Fruit fly (Drosophila melanogaster) whole organism, prepupa: ENCODE measurements around the gene Fmr1.

Experiments used
- Blimp-1 ChIP-seq: fragments of 200-800 bp; sonication (Bioruptor generic); optimal IDR thresholded peaks from 3 replicates; lab custom pipeline; 2017; ENCODE audit warnings: missing biosample characterization, missing genetic modification characterization, mild to moderate bottlenecking, moderate library complexity, missing genetic modification reagents
- CG10669 ChIP-seq: fragments of 200-800 bp; sonication (Bioruptor generic); optimal IDR thresholded peaks from 3 replicates; lab custom pipeline; 2018; ENCODE audit warnings: missing biosample characterization, mild to moderate bottlenecking, missing genetic modification characterization, moderate library complexity
- CG11294 ChIP-seq: fragments of 200-800 bp; sonication (Bioruptor generic); IDR thresholded peaks from 2 replicates; pipeline ENCODE4 v1.3.6; 2022; ENCODE audit warnings: missing biosample characterization, missing genetic modification characterization
- CG11762 ChIP-seq: fragments of 200-800 bp; sonication (Bioruptor generic); optimal IDR thresholded peaks from 3 replicates; lab custom pipeline; 2016; ENCODE audit warnings: missing biosample characterization, missing genetic modification characterization; ENCODE audit not compliant: insufficient read depth
- CG11902 ChIP-seq: fragments of 200-800 bp; sonication (Bioruptor generic); optimal IDR thresholded peaks from 3 replicates; lab custom pipeline; 2016; ENCODE audit warnings: missing biosample characterization, missing genetic modification characterization
- CG15336 ChIP-seq: fragments of 200-800 bp; sonication (Bioruptor generic); IDR thresholded peaks from 2 replicates; pipeline ENCODE4 v1.3.6; 2022; ENCODE audit warnings: missing biosample characterization, missing genetic modification characterization
- CG1621 ChIP-seq: fragments of 200-800 bp; sonication (Bioruptor generic); optimal IDR thresholded peaks from 3 replicates; lab custom pipeline; 2018; ENCODE audit warnings: missing biosample characterization, mild to moderate bottlenecking, missing genetic modification characterization
- CG16779 ChIP-seq: fragments of 200-800 bp; sonication (Bioruptor generic); optimal IDR thresholded peaks from 3 replicates; lab custom pipeline; 2017; ENCODE audit warnings: missing biosample characterization, mild to moderate bottlenecking, missing genetic modification characterization
- CG3032 ChIP-seq: fragments of 200-800 bp; optimal IDR thresholded peaks from 2 replicates; lab custom pipeline; 2019; ENCODE audit warnings: missing biosample characterization, mild to moderate bottlenecking, missing genetic modification characterization, moderate library complexity
- CG31627 ChIP-seq: fragments of 200-800 bp; sonication (Bioruptor generic); optimal IDR thresholded peaks from 3 replicates; lab custom pipeline; 2016; ENCODE audit warnings: missing biosample characterization, missing genetic modification characterization
- CG32006 ChIP-seq: fragments of 200-800 bp; sonication (Bioruptor generic); optimal IDR thresholded peaks from 3 replicates; lab custom pipeline; 2017; ENCODE audit warnings: missing biosample characterization, mild to moderate bottlenecking, missing genetic modification characterization
- CG34406 ChIP-seq: fragments of 200-800 bp; sonication (Bioruptor generic); optimal IDR thresholded peaks from 3 replicates; lab custom pipeline; 2016; ENCODE audit warnings: missing biosample characterization, missing genetic modification characterization
- CG3919 ChIP-seq: fragments of 200-800 bp; sonication (Bioruptor generic); optimal IDR thresholded peaks from 3 replicates; lab custom pipeline; 2016; ENCODE audit warnings: missing biosample characterization, missing genetic modification characterization
- CG4318 ChIP-seq: fragments of 200-800 bp; sonication (Bioruptor generic); optimal IDR thresholded peaks from 3 replicates; lab custom pipeline; 2017; ENCODE audit warnings: missing biosample characterization, mild to moderate bottlenecking, missing genetic modification characterization
- CG6163 ChIP-seq: fragments of 200-800 bp; sonication (Bioruptor generic); IDR thresholded peaks from 3 replicates; pipeline ENCODE4 v1.3.6; 2022; ENCODE audit warnings: missing biosample characterization, missing genetic modification characterization
- CG6276 ChIP-seq: fragments of 200-800 bp; sonication (Bioruptor generic); optimal IDR thresholded peaks from 2 replicates; lab custom pipeline; 2017; ENCODE audit warnings: missing biosample characterization, mild to moderate bottlenecking, missing genetic modification characterization
- CG6792 ChIP-seq: fragments of 200-800 bp; sonication (Bioruptor generic); optimal IDR thresholded peaks from 3 replicates; lab custom pipeline; 2016; ENCODE audit warnings: missing biosample characterization, missing genetic modification characterization
- CG6854 ChIP-seq: fragments of 200-800 bp; sonication (Bioruptor generic); optimal IDR thresholded peaks from 2 replicates; lab custom pipeline; 2017; ENCODE audit warnings: missing biosample characterization, mild to moderate bottlenecking, missing genetic modification characterization
- CG8119 ChIP-seq: fragments of 200-800 bp; sonication (Bioruptor generic); IDR thresholded peaks from 3 replicates; pipeline ENCODE4 v1.3.6; 2022; ENCODE audit warnings: missing biosample characterization, missing genetic modification characterization
- CG8319 ChIP-seq: fragments of 200-800 bp; sonication (Bioruptor generic); optimal IDR thresholded peaks from 3 replicates; lab custom pipeline; 2016; ENCODE audit warnings: missing biosample characterization, missing genetic modification characterization
- CG8632 ChIP-seq: fragments of 200-800 bp; sonication (Bioruptor generic); optimal IDR thresholded peaks from 3 replicates; lab custom pipeline; 2016; ENCODE audit warnings: missing biosample characterization, missing genetic modification characterization
- Eip75B ChIP-seq: fragments of 200-800 bp; sonication (Bioruptor generic); optimal IDR thresholded peaks from 3 replicates; lab custom pipeline; 2016; ENCODE audit warnings: missing biosample characterization, missing genetic modification characterization
- Eip78C ChIP-seq: fragments of 200-800 bp; sonication (Bioruptor generic); peaks from one replicate; lab custom pipeline; 2016; ENCODE audit warnings: missing biosample characterization, missing genetic modification characterization
- Eip93F ChIP-seq: fragments of 200-800 bp; sonication (Bioruptor generic); optimal IDR thresholded peaks from 2 replicates; lab custom pipeline; 2016; ENCODE audit warnings: missing biosample characterization, mild to moderate bottlenecking, missing genetic modification characterization
- Ets21C ChIP-seq: fragments of 200-800 bp; sonication (Bioruptor generic); optimal IDR thresholded peaks from 3 replicates; lab custom pipeline; 2016; ENCODE audit warnings: missing biosample characterization, missing genetic modification characterization
- Ets96B ChIP-seq: fragments of 200-800 bp; optimal IDR thresholded peaks from 2 replicates; lab custom pipeline; 2019; ENCODE audit warnings: missing biosample characterization, mild to moderate bottlenecking, missing genetic modification characterization, moderate library complexity
- Gug ChIP-seq: fragments of 200-800 bp; sonication (Bioruptor generic); IDR thresholded peaks from 2 replicates; pipeline ENCODE4 v1.3.6; 2022; ENCODE audit warnings: missing biosample characterization, missing genetic modification characterization
- Hr38 ChIP-seq: sonication (Bioruptor generic); optimal IDR thresholded peaks from 2 replicates; lab custom pipeline; 2016; ENCODE audit warnings: missing biosample characterization, missing genetic modification characterization
- Lpt ChIP-seq: fragments of 200-800 bp; sonication (Bioruptor generic); optimal IDR thresholded peaks from 3 replicates; lab custom pipeline; 2016; ENCODE audit warnings: missing biosample characterization, missing genetic modification characterization
- OdsH ChIP-seq: fragments of 200-800 bp; sonication (Bioruptor generic); optimal IDR thresholded peaks from 3 replicates; lab custom pipeline; 2016; ENCODE audit warnings: missing biosample characterization, missing genetic modification characterization
- Smox ChIP-seq: fragments of 200-800 bp; sonication (Bioruptor generic); optimal IDR thresholded peaks from 3 replicates; lab custom pipeline; 2016; ENCODE audit warnings: missing biosample characterization, missing genetic modification characterization
- Sox15 ChIP-seq: fragments of 200-800 bp; sonication (Bioruptor generic); optimal IDR thresholded peaks from 3 replicates; lab custom pipeline; 2016; ENCODE audit warnings: missing biosample characterization, missing genetic modification characterization
- achi ChIP-seq: fragments of 200-800 bp; sonication (Bioruptor generic); optimal IDR thresholded peaks from 3 replicates; lab custom pipeline; 2016; ENCODE audit warnings: missing biosample characterization, missing genetic modification characterization
- acj6 ChIP-seq: fragments of 200-800 bp; sonication (Bioruptor generic); optimal IDR thresholded peaks from 3 replicates; lab custom pipeline; 2016; ENCODE audit warnings: missing biosample characterization, missing genetic modification characterization
- dsx ChIP-seq: fragments of 200-800 bp; optimal IDR thresholded peaks from 3 replicates; lab custom pipeline; 2019; ENCODE audit warnings: missing biosample characterization, mild to moderate bottlenecking, missing genetic modification characterization, moderate library complexity; ENCODE audit not compliant: poor library complexity, severe bottlenecking
- eg ChIP-seq: fragments of 200-800 bp; sonication (Bioruptor generic); IDR thresholded peaks from 3 replicates; pipeline ENCODE4 v1.3.6; 2022; ENCODE audit warnings: missing biosample characterization, missing genetic modification characterization
- fkh ChIP-seq: fragments of 200-800 bp; sonication (Bioruptor generic); optimal IDR thresholded peaks from 3 replicates; lab custom pipeline; 2017; ENCODE audit warnings: missing biosample characterization, mild to moderate bottlenecking, missing genetic modification characterization, moderate library complexity
- lz ChIP-seq: fragments of 200-800 bp; sonication (Bioruptor generic); optimal IDR thresholded peaks from 3 replicates; lab custom pipeline; 2016; ENCODE audit warnings: missing biosample characterization, missing genetic modification characterization
- net ChIP-seq: fragments of 200-800 bp; sonication (Bioruptor generic); optimal IDR thresholded peaks from 3 replicates; lab custom pipeline; 2016; ENCODE audit warnings: missing biosample characterization, missing genetic modification characterization
- pdm3 ChIP-seq: fragments of 200-800 bp; sonication (Bioruptor generic); optimal IDR thresholded peaks from 3 replicates; lab custom pipeline; 2016; ENCODE audit warnings: missing biosample characterization, missing genetic modification characterization
- salr ChIP-seq, 2 experiments: fragments of 200-800 bp; sonication (Bioruptor generic); optimal IDR thresholded peaks; 3 replicates each; lab custom pipeline; 2016 to 2018; ENCODE audit warnings: missing biosample characterization in 2 of 2, missing genetic modification characterization in 2 of 2, mild to moderate bottlenecking in 1 of 2
- ss ChIP-seq, 2 experiments: fragments of 200-800 bp; sonication (Bioruptor generic); optimal IDR thresholded peaks; 2 replicates in 1 of 2; 3 replicates in 1 of 2; lab custom pipeline; 2017 to 2018; ENCODE audit warnings: mild to moderate bottlenecking in 2 of 2, missing biosample characterization in 2 of 2, missing genetic modification characterization in 2 of 2, moderate library complexity in 1 of 2
- svp ChIP-seq: fragments of 200-800 bp; sonication (Bioruptor generic); peaks from one replicate; lab custom pipeline; 2016; ENCODE audit warnings: missing biosample characterization, missing genetic modification characterization
- vri ChIP-seq: fragments of 200-800 bp; sonication (Bioruptor generic); optimal IDR thresholded peaks from 3 replicates; lab custom pipeline; 2016; ENCODE audit warnings: missing biosample characterization, mild to moderate bottlenecking, missing genetic modification characterization

Fmr1 gene

dm6 chr3R:10084914-10085313 is 25.0 kb downstream of the Fmr1 start (continued):
- TF ChIP-seq CG34406 (GFP tag; lab: Kevin White, UChicago) (peak; percentile 67), acj6 (GFP tag; lab: Kevin White, UChicago) (peak; percentile 63), CG6854 (GFP tag; lab: Kevin White, UChicago) (no peak), CG15336 (peak; percentile 53), net (peak; percentile 57), achi (GFP tag; lab: Kevin White, UChicago) (peak; percentile 56), Blimp-1 (GFP tag; lab: Kevin White, UChicago) (peak; percentile 66), ss (GFP tag; optimal IDR thresholded peaks at IDR 0.05; lab: Kevin White, UChicago) (no peak), pdm3 (GFP tag; lab: Kevin White, UChicago) (peak; percentile 67), OdsH (peak; percentile 57), Ets21C (GFP tag; lab: Kevin White, UChicago) (peak; percentile 88), Sox15 (GFP tag; lab: Kevin White, UChicago) (peak; percentile 49), lz (GFP tag; lab: Kevin White, UChicago) (peak; percentile 88), CG11902 (peak; percentile 43), Eip78C (GFP tag; lab: Kevin White, UChicago) (peak; percentile 80), CG1621 (tag; lab: Kevin White, UChicago) (peak; percentile 36), CG32006 (peak; percentile 32), CG11762 (no peak), Smox (GFP tag; lab: Kevin White, UChicago) (peak; percentile 86), CG16779 (no peak), eg (GFP tag; lab: Robert Waterston, UW) (peak; percentile 70), svp (GFP tag; lab: Kevin White, UChicago) (peak; percentile 86), Gug (GFP tag; lab: Robert Waterston, UW) (no peak), CG3919 (GFP tag; lab: Kevin White, UChicago) (peak; percentile 34), vri (peak; percentile 92), Eip93F (no peak), CG4318 (GFP tag; lab: Kevin White, UChicago) (no peak), fkh (GFP tag; lab: Kevin White, UChicago) (peak; percentile 22), CG8319 (peak; percentile 33), CG8632 (peak; percentile 58), CG8119 (no peak), CG6163 (GFP tag; lab: Robert Waterston, UW) (peak; percentile 81), CG6276 (GFP tag; lab: Kevin White, UChicago) (no peak), CG11294 (GFP tag; lab: Robert Waterston, UW) (peak; percentile 35; the same call in 1 of the 2 replicates), CG10669 (GFP tag; lab: Kevin White, UChicago) (peak; percentile 48), CG31627 (peak; percentile 92), CG6792 (peak; percentile 67), Lpt (no peak), dsx (GFP tag; lab: Kevin White, UChicago) (no peak)
- TF ChIP-seq, all 60 proteins: peak for 46

DNA sequence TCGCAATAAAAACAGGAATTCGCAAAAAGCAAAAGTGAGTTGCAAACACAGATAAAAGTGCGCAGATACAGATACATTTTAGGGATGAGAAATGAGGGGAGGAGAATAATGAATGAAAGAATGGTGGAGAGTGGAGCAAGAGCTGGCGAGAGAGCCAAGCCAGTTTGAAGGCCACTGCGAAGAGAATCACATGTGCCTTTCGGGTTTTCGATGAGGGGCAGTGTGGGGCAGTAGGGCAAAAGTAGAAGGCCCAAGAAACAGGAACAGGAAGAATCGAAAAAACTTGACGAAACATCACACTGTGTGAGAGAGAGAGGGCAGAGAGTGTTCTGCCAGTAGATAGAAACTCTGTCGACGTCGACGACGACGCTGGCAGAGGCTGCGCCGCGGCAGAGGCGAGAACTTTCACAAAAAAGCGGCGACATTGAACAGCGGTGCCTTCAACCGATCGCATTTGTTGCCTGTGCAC is 25.7 kb downstream of the Fmr1 start:
- TF ChIP-seq salr (GFP tag; optimal IDR thresholded peaks at IDR 0.05; lab: Kevin White, UChicago) (peak in 1 of 2 experiments; percentile 9), dsx (GFP tag; lab: Kevin White, UChicago) (peak; percentile 62), ss (GFP tag; optimal IDR thresholded peaks at IDR 0.05; lab: Kevin White, UChicago) (peak; percentile 33 to 62), Gug (GFP tag; lab: Robert Waterston, UW) (no peak), CG4318 (GFP tag; lab: Kevin White, UChicago) (no peak), Blimp-1 (GFP tag; lab: Kevin White, UChicago) (peak; percentile 30), Eip93F (peak; percentile 13), CG32006 (no peak), CG11294 (GFP tag; lab: Robert Waterston, UW) (no peak), Hr38 (GFP tag; lab: Kevin White, UChicago) (no peak), lz (GFP tag; lab: Kevin White, UChicago) (no peak), Eip75B (GFP tag; lab: Kevin White, UChicago) (peak; percentile 50), CG6854 (GFP tag; lab: Kevin White, UChicago) (no peak), CG6163 (GFP tag; lab: Robert Waterston, UW) (peak; percentile 52; the same call in 2 of the 3 replicates), CG11762 (no peak), vri (peak; percentile 61), CG8632 (no peak), Ets96B (tag; lab: Kevin White, UChicago) (peak; percentile 12), CG3032 (tag; lab: Kevin White, UChicago) (peak; percentile 14)
